Fruit fly (Drosophila melanogaster) whole organism, embryonic: ENCODE data around the gene CG15160.

Experiments
- Antp ChIP-seq: fragments of 200-800 bp; sonication (Bioruptor generic); optimal IDR thresholded peaks from 3 replicates; lab custom pipeline; 2016; ENCODE audit warnings: missing biosample characterization, missing genetic modification characterization
- BtbVII ChIP-seq: fragments of 200-800 bp; sonication (Bioruptor generic); optimal IDR thresholded peaks from 3 replicates; lab custom pipeline; 2017; ENCODE audit warnings: missing biosample characterization, mild to moderate bottlenecking, missing genetic modification characterization
- CG10431 ChIP-seq: fragments of 200-800 bp; sonication (Bioruptor generic); optimal IDR thresholded peaks from 3 replicates; lab custom pipeline; 2018; ENCODE audit warnings: missing biosample characterization, mild to moderate bottlenecking, missing genetic modification characterization
- CG10565 ChIP-seq: fragments of 200-800 bp; sonication (Bioruptor generic); optimal IDR thresholded peaks from 3 replicates; lab custom pipeline; 2016; ENCODE audit warnings: missing biosample characterization, mild to moderate bottlenecking, missing genetic modification characterization
- CG11456 ChIP-seq: fragments of 200-800 bp; sonication (Bioruptor generic); IDR thresholded peaks from 3 replicates; pipeline ENCODE4 v1.3.6; 2022; ENCODE audit warnings: missing biosample characterization, missing genetic modification characterization
- CG12071 ChIP-seq: fragments of 200-800 bp; sonication (Bioruptor generic); optimal IDR thresholded peaks from 3 replicates; lab custom pipeline; 2018; ENCODE audit warnings: missing biosample characterization, mild to moderate bottlenecking, missing genetic modification characterization
- CG12236 ChIP-seq: fragments of 200-800 bp; sonication (Bioruptor generic); optimal IDR thresholded peaks from 2 replicates; lab custom pipeline; 2016; ENCODE audit warnings: missing biosample characterization, missing genetic modification characterization
- CG14050 ChIP-seq: fragments of 200-800 bp; sonication (Bioruptor generic); IDR thresholded peaks from 3 replicates; pipeline ENCODE4 v1.3.6; 2022; ENCODE audit warnings: missing biosample characterization, missing genetic modification characterization
- CG15601 ChIP-seq: fragments of 200-800 bp; sonication (Bioruptor generic); optimal IDR thresholded peaks from 3 replicates; lab custom pipeline; 2019; ENCODE audit warnings: missing biosample characterization, mild to moderate bottlenecking, missing genetic modification characterization, moderate library complexity
- CG17829 ChIP-seq: fragments of 200-800 bp; optimal IDR thresholded peaks from 2 replicates; lab custom pipeline; 2019; ENCODE audit warnings: missing biosample characterization, mild to moderate bottlenecking, missing genetic modification characterization, moderate library complexity
- CG2129 ChIP-seq: fragments of 200-800 bp; sonication (Bioruptor generic); IDR thresholded peaks from 2 replicates; pipeline ENCODE4 v1.3.6; 2022; ENCODE audit warnings: missing biosample characterization, missing genetic modification characterization; ENCODE audit not compliant: partially characterized antibody
- CG2712 ChIP-seq: fragments of 200-800 bp; optimal IDR thresholded peaks from 3 replicates; lab custom pipeline; 2019; ENCODE audit warnings: missing biosample characterization, mild to moderate bottlenecking, missing genetic modification characterization, moderate library complexity
- CG3847 ChIP-seq: fragments of 200-800 bp; sonication (Bioruptor generic); IDR thresholded peaks from 2 replicates; pipeline ENCODE4 v1.3.6; 2022; ENCODE audit warnings: missing biosample characterization, missing genetic modification characterization
- CG4328 ChIP-seq: fragments of 200-800 bp; sonication (Bioruptor generic); optimal IDR thresholded peaks from 3 replicates; lab custom pipeline; 2017; ENCODE audit warnings: missing biosample characterization, missing genetic modification reagents, missing genetic modification characterization
- CG43689 ChIP-seq: fragments of 200-800 bp; sonication (Bioruptor generic); IDR thresholded peaks from 2 replicates; pipeline ENCODE4 v1.3.6; 2022; ENCODE audit warnings: missing biosample characterization, missing genetic modification characterization
- CG4617 ChIP-seq: fragments of 200-800 bp; sonication (Bioruptor generic); optimal IDR thresholded peaks from 3 replicates; lab custom pipeline; 2016; ENCODE audit warnings: missing biosample characterization, missing genetic modification characterization, borderline replicate concordance
- CG4730 ChIP-seq: fragments of 200-800 bp; sonication (Bioruptor generic); IDR thresholded peaks from 2 replicates; pipeline ENCODE4 v1.3.6; 2022; ENCODE audit warnings: missing biosample characterization, missing genetic modification characterization
- CG4820 ChIP-seq: fragments of 200-800 bp; sonication (Bioruptor generic); optimal IDR thresholded peaks from 3 replicates; lab custom pipeline; 2016; ENCODE audit warnings: missing biosample characterization, missing genetic modification characterization
- CG8281 ChIP-seq: fragments of 200-800 bp; sonication (Bioruptor generic); optimal IDR thresholded peaks from 2 replicates; lab custom pipeline; 2018; ENCODE audit warnings: missing biosample characterization, mild to moderate bottlenecking, missing genetic modification characterization, moderate library complexity
- CG8944 ChIP-seq: fragments of 200-800 bp; sonication (Bioruptor generic); optimal IDR thresholded peaks from 3 replicates; lab custom pipeline; 2016; ENCODE audit warnings: missing biosample characterization, missing genetic modification characterization
- CG9437 ChIP-seq: fragments of 200-800 bp; sonication (Bioruptor generic); optimal IDR thresholded peaks from 2 replicates; lab custom pipeline; 2018; ENCODE audit warnings: missing biosample characterization, mild to moderate bottlenecking, missing genetic modification characterization
- Hmx ChIP-seq: fragments of 200-800 bp; sonication (Bioruptor generic); optimal IDR thresholded peaks from 2 replicates; lab custom pipeline; 2016; ENCODE audit warnings: missing biosample characterization, missing genetic modification characterization
- Med ChIP-seq: fragments of 200-800 bp; sonication (Bioruptor generic); peaks from one replicate; lab custom pipeline; 2016; ENCODE audit warnings: missing biosample characterization, missing genetic modification characterization, mild to moderate bottlenecking, inconsistent platforms, moderate library complexity
- Nf-YA ChIP-seq: fragments of 200-800 bp; sonication (Bioruptor generic); IDR thresholded peaks from 2 replicates; pipeline ENCODE4 v1.3.6; 2022; ENCODE audit warnings: missing biosample characterization, missing genetic modification characterization
- Nf-YC ChIP-seq: fragments of 200-800 bp; optimal IDR thresholded peaks from 3 replicates; lab custom pipeline; 2019; ENCODE audit warnings: missing biosample characterization, mild to moderate bottlenecking, missing genetic modification characterization, moderate library complexity
- Pdp1 ChIP-seq, 2 experiments: fragments of 200-800 bp; sonication (Bioruptor generic); optimal IDR thresholded peaks; 3 replicates each; lab custom pipeline; 2016; ENCODE audit warnings: missing biosample characterization in 2 of 2, missing genetic modification characterization in 2 of 2, mild to moderate bottlenecking in 1 of 2, moderate library complexity in 1 of 2
- Sry-β ChIP-seq: fragments of 200-800 bp; sonication (Bioruptor generic); optimal IDR thresholded peaks from 2 replicates; lab custom pipeline; 2018; ENCODE audit warnings: missing biosample characterization, mild to moderate bottlenecking, missing genetic modification characterization, moderate library complexity
- TFAM ChIP-seq: fragments of 200-800 bp; sonication (Bioruptor generic); optimal IDR thresholded peaks from 2 replicates; lab custom pipeline; 2017; ENCODE audit warnings: missing biosample characterization, missing genetic modification characterization, inconsistent platforms
- ci ChIP-seq: fragments of 200-800 bp; sonication (Bioruptor generic); IDR thresholded peaks from 3 replicates; pipeline ENCODE4 v1.3.6; 2022; ENCODE audit warnings: missing biosample characterization, missing genetic modification characterization
- corto ChIP-seq: fragments of 200-800 bp; sonication (Bioruptor generic); optimal IDR thresholded peaks from 2 replicates; lab custom pipeline; 2016; ENCODE audit warnings: missing biosample characterization, mild to moderate bottlenecking, missing genetic modification characterization, moderate library complexity
- croc ChIP-seq: fragments of 200-800 bp; sonication (Bioruptor generic); conservative IDR thresholded peaks from 3 replicates; pipeline ENCODE4 v1.3.6; 2022; ENCODE audit warnings: missing biosample characterization, missing genetic modification characterization
- ewg ChIP-seq: fragments of 200-800 bp; sonication (Bioruptor generic); optimal IDR thresholded peaks from 3 replicates; lab custom pipeline; 2017; ENCODE audit warnings: mild to moderate bottlenecking, missing biosample characterization, missing genetic modification reagents, missing genetic modification characterization
- fd3F ChIP-seq: fragments of 200-800 bp; sonication (Bioruptor generic); optimal IDR thresholded peaks from 2 replicates; lab custom pipeline; 2018; ENCODE audit warnings: missing biosample characterization, mild to moderate bottlenecking, missing genetic modification characterization, moderate library complexity
- h ChIP-seq: fragments of >200 bp; optimal IDR thresholded peaks from 2 replicates; lab custom pipeline; 2017
- hbn ChIP-seq: fragments of 200-800 bp; sonication (Bioruptor generic); IDR thresholded peaks from 2 replicates; pipeline ENCODE4 v1.3.6; 2022; ENCODE audit warnings: missing biosample characterization, missing genetic modification characterization; ENCODE audit not compliant: partially characterized antibody
- inv ChIP-seq: fragments of 200-800 bp; sonication (Bioruptor generic); IDR thresholded peaks from 2 replicates; pipeline ENCODE4 v1.3.6; 2022; ENCODE audit warnings: missing biosample characterization, missing genetic modification characterization; ENCODE audit not compliant: partially characterized antibody
- lola ChIP-seq, 3 experiments: fragments of >200 bp in 2 of 3; fragments of 200-800 bp in 1 of 3; sonication (Bioruptor generic) in 1 of 3; optimal IDR thresholded peaks; 2 replicates each; lab custom pipeline; 2017 to 2019; ENCODE audit warnings: missing biosample characterization in 3 of 3, missing genetic modification characterization in 3 of 3, mild to moderate bottlenecking in 1 of 3, moderate library complexity in 1 of 3
- lov ChIP-seq, 2 experiments: fragments of 200-800 bp in 1 of 2; fragments of >200 bp in 1 of 2; sonication (Bioruptor generic) in 1 of 2; IDR thresholded peaks in 1 of 2; optimal IDR thresholded peaks in 1 of 2; 2 replicates in 1 of 2; 3 replicates in 1 of 2; pipeline versions ENCODE4 v1.3.6 to Lab custom; 2017 to 2022; ENCODE audit warnings: missing biosample characterization in 1 of 2, missing genetic modification characterization in 1 of 2
- nom ChIP-seq: fragments of 200-800 bp; sonication (Bioruptor generic); optimal IDR thresholded peaks from 2 replicates; lab custom pipeline; 2017; ENCODE audit warnings: missing biosample characterization, missing genetic modification characterization, mild to moderate bottlenecking, moderate library complexity, missing genetic modification reagents
- pita ChIP-seq: fragments of 200-800 bp; sonication (Bioruptor generic); optimal IDR thresholded peaks from 2 replicates; lab custom pipeline; 2017; ENCODE audit warnings: missing biosample characterization, mild to moderate bottlenecking, missing genetic modification characterization
- run ChIP-seq: fragments of 200-800 bp; sonication (Bioruptor generic); optimal IDR thresholded peaks from 3 replicates; lab custom pipeline; 2018; ENCODE audit warnings: missing biosample characterization, mild to moderate bottlenecking, missing genetic modification characterization
- sc ChIP-seq, 3 experiments: fragments of >200 bp in 2 of 3; fragments of 200-800 bp in 1 of 3; sonication (Bioruptor generic) in 1 of 3; optimal IDR thresholded peaks; 2 replicates in 2 of 3; 3 replicates in 1 of 3; lab custom pipeline; 2017; ENCODE audit warnings: mild to moderate bottlenecking in 1 of 3, missing biosample characterization in 1 of 3, missing genetic modification characterization in 1 of 3, missing genetic modification reagents in 1 of 3
- ssp ChIP-seq: fragments of 200-800 bp; sonication (Bioruptor generic); IDR thresholded peaks from 2 replicates; pipeline ENCODE4 v1.3.6; 2022; ENCODE audit warnings: missing biosample characterization, missing genetic modification characterization
- sug ChIP-seq: fragments of 200-800 bp; optimal IDR thresholded peaks from 2 replicates; lab custom pipeline; 2019; ENCODE audit warnings: missing biosample characterization, mild to moderate bottlenecking, missing genetic modification characterization, moderate library complexity
- tio ChIP-seq: fragments of 200-800 bp; sonication (Bioruptor generic); optimal IDR thresholded peaks from 2 replicates; lab custom pipeline; 2017; ENCODE audit warnings: missing biosample characterization, missing genetic modification characterization, inconsistent platforms
- trem ChIP-seq: fragments of 200-800 bp; optimal IDR thresholded peaks from 3 replicates; lab custom pipeline; 2019; ENCODE audit warnings: missing biosample characterization, mild to moderate bottlenecking, missing genetic modification characterization, moderate library complexity
- wek ChIP-seq: fragments of 200-800 bp; sonication (Bioruptor generic); optimal IDR thresholded peaks from 3 replicates; lab custom pipeline; 2018; ENCODE audit warnings: missing biosample characterization, mild to moderate bottlenecking, missing genetic modification characterization, moderate library complexity
- zen ChIP-seq: fragments of 200-800 bp; sonication (Bioruptor generic); optimal IDR thresholded peaks from 3 replicates; lab custom pipeline; 2018; ENCODE audit warnings: missing biosample characterization, mild to moderate bottlenecking, missing genetic modification characterization, moderate library complexity
- zfh2 ChIP-seq: fragments of 200-800 bp; sonication (Bioruptor generic); optimal IDR thresholded peaks from 2 replicates; lab custom pipeline; 2016; ENCODE audit warnings: missing biosample characterization, missing genetic modification characterization

CG15160 gene

DNA sequence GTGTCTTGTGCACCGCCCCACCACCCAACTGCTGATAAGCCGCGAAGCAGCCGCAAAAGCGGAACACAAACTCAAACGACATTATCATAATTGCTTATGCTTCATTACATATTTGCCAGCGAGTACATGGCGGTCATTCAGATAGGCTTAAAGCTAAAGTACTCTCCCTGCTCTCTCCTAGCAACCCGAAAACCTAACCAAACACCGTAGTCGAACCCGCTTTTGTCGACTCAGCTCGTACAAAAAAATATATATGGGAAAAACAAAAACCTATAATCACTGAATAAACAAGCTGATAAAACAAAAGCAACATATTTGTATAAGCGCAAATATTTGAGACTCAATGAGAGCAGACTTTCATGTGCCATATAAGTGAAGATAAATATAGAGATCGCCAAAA lies 36.3 kb downstream of the CG15160 start (continued):
- TF ChIP-seq CG12236 (GFP tag; lab: Kevin White, UChicago) (peak; percentile 92), CG2129 (no peak), Sry-β (GFP tag; lab: Kevin White, UChicago) (peak; percentile 53), CG10565 (GFP tag; lab: Kevin White, UChicago) (no peak), CG14050 (peak; percentile 17; the same call in 1 of the 3 replicates), CG4617 (GFP tag; lab: Kevin White, UChicago) (no peak), run (tag; lab: Kevin White, UChicago) (peak; percentile 84), CG10431 (peak; percentile 66), wek (peak; percentile 80), sug (tag; lab: Kevin White, UChicago) (peak; percentile 74), CG3847 (GFP tag; lab: Robert Waterston, UW) (0 out of 2 replicates have a peak, but pooled peaks have one; percentile 37), nom (GFP tag; lab: Kevin White, UChicago) (no peak), CG4328 (GFP tag; lab: Kevin White, UChicago) (peak; percentile 56), hbn (GFP tag; lab: Robert Waterston, UW) (no peak), CG8944 (GFP tag; lab: Kevin White, UChicago) (peak; percentile 84), ssp (GFP tag; lab: Robert Waterston, UW) (no peak), h (lab: Kevin White, UChicago) (no peak), Pdp1 (GFP tag; optimal IDR thresholded peaks at IDR 0.05; lab: Kevin White, UChicago) (peak; percentile 69 to 79), Antp (peak; percentile 64), lola (GFP tag; optimal IDR thresholded peaks at IDR 0.05; lab: Kevin White, UChicago) (peak in 1 of 3 experiments; percentile 61), inv (GFP tag; lab: Robert Waterston, UW) (no peak), CG9437 (no peak), sc (optimal IDR thresholded peaks at IDR 0.05; lab: Kevin White, UChicago) (no peak), sc (GFP tag; optimal IDR thresholded peaks at IDR 0.05; lab: Kevin White, UChicago) (peak; percentile 78), ci (peak; percentile 87), Nf-YA (peak; percentile 71), CG43689 (peak; percentile 57; the same call in 1 of the 2 replicates), corto (peak; percentile 47), ewg (GFP tag; lab: Kevin White, UChicago) (peak; percentile 70), CG12071 (GFP tag; lab: Kevin White, UChicago) (peak; percentile 79), trem (peak; percentile 15), TFAM (GFP tag; lab: Kevin White, UChicago) (peak; percentile 11), CG11456 (GFP tag; lab: Robert Waterston, UW) (peak; percentile 28; the same call in 2 of the 3 replicates), CG4730 (GFP tag; lab: Robert Waterston, UW) (no peak), Med (GFP tag; lab: Kevin White, UChicago) (peak; percentile 96), pita (no peak), lov (optimal IDR thresholded peaks at IDR 0.05; lab: Kevin White, UChicago) (no peak), lov (GFP tag; IDR thresholded peaks at IDR 0.05; lab: Robert Waterston, UW) (0 out of 3 replicates have a peak, but pooled peaks have one; percentile 59), zfh2 (GFP tag; lab: Kevin White, UChicago) (no peak), Nf-YC (tag; lab: Kevin White, UChicago) (peak; percentile 13), BtbVII (peak; percentile 90), CG17829 (tag; lab: Kevin White, UChicago) (peak; percentile 19), CG2712 (tag; lab: Kevin White, UChicago) (peak; percentile 57), croc (GFP tag; lab: Robert Waterston, UW) (no peak), Hmx (GFP tag; lab: Kevin White, UChicago) (no peak), CG8281 (peak; percentile 52), CG15601 (tag; lab: Kevin White, UChicago) (peak; percentile 90), tio (GFP tag; lab: Kevin White, UChicago) (peak; percentile 56), zen (tag; lab: Kevin White, UChicago) (peak; percentile 17), CG4820 (GFP tag; lab: Kevin White, UChicago) (peak; percentile 47), fd3F (GFP tag; lab: Kevin White, UChicago) (peak; percentile 81)
